Fruit fly (Drosophila melanogaster) S2 (cell line): ENCODE data around the gene lva.

Source experiments
- CG8478 ChIP-seq: fragments of >200 bp; optimal IDR thresholded peaks from 2 replicates; lab custom pipeline; 2018
- CTCF ChIP-seq, 2 experiments: fragments of >200 bp; optimal IDR thresholded peaks; 2 replicates each; lab custom pipeline; 2018

- no peak for TF ChIP-seq CTCF (optimal IDR thresholded peaks at IDR 0.05; lab: Kevin White, UChicago)
- TF ChIP-seq CG8478 (lab: Kevin White, UChicago), result no peak
Observed at dm6 chrX:3936174-3936573, 29.0 kb downstream of the lva start, which contains the start of the genes CG2938 and Glos.
